Fruit fly (Drosophila melanogaster) whole organism, embryonic: ENCODE results near the gene ninaB.
A peak's percentile ranks its signal among the peaks of the same experiment; 100 is the strongest.

ENCODE experiments used
- B-H1 ChIP-seq: fragments of 200-800 bp; sonication (Bioruptor generic); IDR thresholded peaks from 3 replicates; pipeline ENCODE4 v1.3.6; 2022; ENCODE audit warnings: missing biosample characterization, missing genetic modification characterization
- CG10274 ChIP-seq: fragments of 200-800 bp; sonication (Bioruptor generic); optimal IDR thresholded peaks from 3 replicates; lab custom pipeline; 2017; ENCODE audit warnings: missing biosample characterization, mild to moderate bottlenecking, missing genetic modification characterization
- CG11723 ChIP-seq: fragments of 200-800 bp; sonication (Bioruptor generic); optimal IDR thresholded peaks from 2 replicates; lab custom pipeline; 2017; ENCODE audit warnings: missing biosample characterization, mild to moderate bottlenecking, missing genetic modification characterization
- CG12391 ChIP-seq: fragments of 200-800 bp; sonication (Bioruptor generic); optimal IDR thresholded peaks from 3 replicates; lab custom pipeline; 2018; ENCODE audit warnings: missing biosample characterization, mild to moderate bottlenecking, missing genetic modification characterization, moderate library complexity
- CG13775 ChIP-seq: fragments of 200-800 bp; sonication (Bioruptor generic); optimal IDR thresholded peaks from 3 replicates; lab custom pipeline; 2017; ENCODE audit warnings: missing biosample characterization, mild to moderate bottlenecking, missing genetic modification characterization
- CG14014 ChIP-seq: fragments of 200-800 bp; sonication (Bioruptor generic); IDR thresholded peaks from 2 replicates; pipeline ENCODE4 v1.3.6; 2022; ENCODE audit warnings: missing biosample characterization, missing genetic modification characterization
- CG15479 ChIP-seq: fragments of 200-800 bp; sonication (Bioruptor generic); optimal IDR thresholded peaks from 3 replicates; lab custom pipeline; 2019; ENCODE audit warnings: missing biosample characterization, mild to moderate bottlenecking, missing genetic modification characterization, moderate library complexity
- CG15601 ChIP-seq: fragments of 200-800 bp; sonication (Bioruptor generic); optimal IDR thresholded peaks from 3 replicates; lab custom pipeline; 2019; ENCODE audit warnings: missing biosample characterization, mild to moderate bottlenecking, missing genetic modification characterization, moderate library complexity
- CG17328 ChIP-seq: fragments of 200-800 bp; sonication (Bioruptor generic); IDR thresholded peaks from 2 replicates; pipeline ENCODE4 v1.3.6; 2022; ENCODE audit warnings: missing biosample characterization, missing genetic modification characterization
- CG18599 ChIP-seq: fragments of 200-800 bp; sonication (Bioruptor generic); optimal IDR thresholded peaks from 3 replicates; lab custom pipeline; 2017; ENCODE audit warnings: missing biosample characterization, missing genetic modification characterization, mild to moderate bottlenecking, moderate library complexity, missing genetic modification reagents
- CG2889 ChIP-seq: fragments of 200-800 bp; sonication (Bioruptor generic); IDR thresholded peaks from 3 replicates; pipeline ENCODE4 v1.3.6; 2022; ENCODE audit warnings: missing biosample characterization, missing genetic modification characterization
- CG30403 ChIP-seq: fragments of 200-800 bp; sonication (Bioruptor generic); optimal IDR thresholded peaks from 3 replicates; lab custom pipeline; 2016; ENCODE audit warnings: missing biosample characterization, missing genetic modification characterization
- CG3726 ChIP-seq: fragments of 200-800 bp; sonication (Bioruptor generic); IDR thresholded peaks from 3 replicates; pipeline ENCODE4, ENCODE4 v1.3.6; 2022; ENCODE audit warnings: missing biosample characterization, missing genetic modification characterization
- CG3838 ChIP-seq: fragments of 200-800 bp; sonication (Bioruptor generic); optimal IDR thresholded peaks from 3 replicates; lab custom pipeline; 2016; ENCODE audit warnings: missing biosample characterization, missing genetic modification characterization
- CG3995 ChIP-seq: fragments of 200-800 bp; sonication (Bioruptor generic); optimal IDR thresholded peaks from 3 replicates; lab custom pipeline; 2016; ENCODE audit warnings: missing biosample characterization, missing genetic modification characterization
- CG4360 ChIP-seq: fragments of 200-800 bp; sonication (Bioruptor generic); IDR thresholded peaks from 2 replicates; pipeline ENCODE4 v1.3.6; 2022; ENCODE audit warnings: missing biosample characterization, missing genetic modification characterization
- CG6175 ChIP-seq: fragments of 200-800 bp; sonication (Bioruptor generic); IDR thresholded peaks from 3 replicates; pipeline ENCODE4 v1.3.6; 2022; ENCODE audit warnings: missing biosample characterization, missing genetic modification characterization
- CG6813 ChIP-seq: fragments of 200-800 bp; sonication (Bioruptor generic); optimal IDR thresholded peaks from 2 replicates; lab custom pipeline; 2017; ENCODE audit warnings: missing biosample characterization, missing genetic modification characterization, mild to moderate bottlenecking, moderate library complexity, missing genetic modification reagents
- CG7357 ChIP-seq: fragments of 200-800 bp; sonication (Bioruptor generic); IDR thresholded peaks from 3 replicates; pipeline ENCODE4 v1.3.6; 2022; ENCODE audit warnings: missing biosample characterization, missing genetic modification characterization
- CG7786 ChIP-seq: fragments of 200-800 bp; sonication (Bioruptor generic); optimal IDR thresholded peaks from 2 replicates; lab custom pipeline; 2016; ENCODE audit warnings: missing biosample characterization, missing genetic modification characterization
- CG7839 ChIP-seq: fragments of 200-800 bp; sonication (Bioruptor generic); optimal IDR thresholded peaks from 3 replicates; lab custom pipeline; 2018; ENCODE audit warnings: missing biosample characterization, mild to moderate bottlenecking, missing genetic modification characterization, moderate library complexity
- CG8388 ChIP-seq: fragments of 200-800 bp; sonication (Bioruptor generic); optimal IDR thresholded peaks from 2 replicates; lab custom pipeline; 2019; ENCODE audit warnings: missing biosample characterization, mild to moderate bottlenecking, missing genetic modification characterization, moderate library complexity
- CG9609 ChIP-seq: fragments of 200-800 bp; sonication (Bioruptor generic); optimal IDR thresholded peaks from 3 replicates; lab custom pipeline; 2016; ENCODE audit warnings: missing biosample characterization, missing genetic modification characterization
- Hmx ChIP-seq: fragments of 200-800 bp; sonication (Bioruptor generic); optimal IDR thresholded peaks from 2 replicates; lab custom pipeline; 2016; ENCODE audit warnings: missing biosample characterization, missing genetic modification characterization
- Hr3 ChIP-seq: fragments of 200-800 bp; sonication (Bioruptor generic); optimal IDR thresholded peaks from 3 replicates; lab custom pipeline; 2016; ENCODE audit warnings: missing biosample characterization, missing genetic modification characterization
- Lim3 ChIP-seq: fragments of 200-800 bp; sonication (Bioruptor generic); IDR thresholded peaks from 2 replicates; pipeline ENCODE4 v1.3.6; 2022; ENCODE audit warnings: missing biosample characterization, missing genetic modification characterization
- Meics ChIP-seq: fragments of 200-800 bp; sonication (Bioruptor generic); optimal IDR thresholded peaks from 2 replicates; lab custom pipeline; 2017; ENCODE audit warnings: missing biosample characterization, mild to moderate bottlenecking, missing genetic modification characterization
- Myb ChIP-seq: fragments of 200-800 bp; sonication (Bioruptor generic); optimal IDR thresholded peaks from 2 replicates; lab custom pipeline; 2016; ENCODE audit warnings: missing biosample characterization, missing genetic modification characterization
- Nf-YC ChIP-seq: fragments of 200-800 bp; optimal IDR thresholded peaks from 3 replicates; lab custom pipeline; 2019; ENCODE audit warnings: missing biosample characterization, mild to moderate bottlenecking, missing genetic modification characterization, moderate library complexity
- NfI ChIP-seq: fragments of 200-800 bp; sonication (Bioruptor generic); optimal IDR thresholded peaks from 3 replicates; lab custom pipeline; 2018; ENCODE audit warnings: missing biosample characterization, mild to moderate bottlenecking, missing genetic modification characterization, moderate library complexity
- Rx ChIP-seq: fragments of 200-800 bp; sonication (Bioruptor generic); IDR thresholded peaks from 2 replicates; pipeline ENCODE4 v1.3.6; 2022; ENCODE audit warnings: missing biosample characterization, missing genetic modification characterization
- aop ChIP-seq: fragments of 200-800 bp; sonication (Bioruptor generic); IDR thresholded peaks from 2 replicates; pipeline ENCODE4 v1.3.6; 2022; ENCODE audit warnings: missing biosample characterization, missing genetic modification characterization
- br ChIP-seq: fragments of >200 bp; optimal IDR thresholded peaks from 2 replicates; lab custom pipeline; 2017
- cato ChIP-seq: fragments of 200-800 bp; sonication (Bioruptor generic); optimal IDR thresholded peaks from 2 replicates; lab custom pipeline; 2016; ENCODE audit warnings: missing biosample characterization, missing genetic modification characterization, borderline replicate concordance
- eve ChIP-seq, 2 experiments: fragments of >200 bp; optimal IDR thresholded peaks; 2 replicates each; lab custom pipeline; 2017; ENCODE audit warnings: missing biosample characterization in 2 of 2, missing genetic modification characterization in 2 of 2
- ftz-f1 ChIP-seq: fragments of 200-800 bp; sonication (Bioruptor generic); optimal IDR thresholded peaks from 2 replicates; lab custom pipeline; 2016; ENCODE audit warnings: missing biosample characterization, missing genetic modification characterization
- jigr1 ChIP-seq: fragments of 200-800 bp; sonication (Bioruptor generic); IDR thresholded peaks from 3 replicates; pipeline ENCODE4 v1.3.6; 2022; ENCODE audit warnings: missing biosample characterization, missing genetic modification characterization
- lola ChIP-seq, 3 experiments: fragments of >200 bp in 2 of 3; fragments of 200-800 bp in 1 of 3; sonication (Bioruptor generic) in 1 of 3; optimal IDR thresholded peaks; 2 replicates each; lab custom pipeline; 2017 to 2019; ENCODE audit warnings: missing biosample characterization in 3 of 3, missing genetic modification characterization in 3 of 3, mild to moderate bottlenecking in 1 of 3, moderate library complexity in 1 of 3
- maf-S ChIP-seq: fragments of 200-800 bp; sonication (Bioruptor generic); optimal IDR thresholded peaks from 2 replicates; lab custom pipeline; 2016; ENCODE audit warnings: missing biosample characterization, missing genetic modification characterization
- nerfin-2 ChIP-seq: fragments of 200-800 bp; sonication (Bioruptor generic); IDR thresholded peaks from 2 replicates; pipeline ENCODE4 v1.3.6; 2022; ENCODE audit warnings: missing biosample characterization, missing genetic modification characterization; ENCODE audit not compliant: partially characterized antibody
- oc ChIP-seq: fragments of 200-800 bp; sonication (Bioruptor generic); optimal IDR thresholded peaks from 2 replicates; lab custom pipeline; 2018; ENCODE audit warnings: missing biosample characterization, mild to moderate bottlenecking, missing genetic modification characterization, moderate library complexity
- rib ChIP-seq: fragments of 200-800 bp; sonication (Bioruptor generic); IDR thresholded peaks from 2 replicates; pipeline ENCODE4 v1.3.6; 2022; ENCODE audit warnings: missing biosample characterization, missing genetic modification characterization
- salm ChIP-seq: fragments of 200-800 bp; sonication (Bioruptor generic); optimal IDR thresholded peaks from 2 replicates; lab custom pipeline; 2018; ENCODE audit warnings: missing biosample characterization, mild to moderate bottlenecking, missing genetic modification characterization
- so ChIP-seq: fragments of 200-800 bp; sonication (Bioruptor generic); IDR thresholded peaks from 3 replicates; pipeline ENCODE4 v1.3.6; 2022; ENCODE audit warnings: missing biosample characterization, missing genetic modification characterization
- sug ChIP-seq: fragments of 200-800 bp; optimal IDR thresholded peaks from 2 replicates; lab custom pipeline; 2019; ENCODE audit warnings: missing biosample characterization, mild to moderate bottlenecking, missing genetic modification characterization, moderate library complexity
- toy ChIP-seq: fragments of 200-800 bp; sonication (Bioruptor generic); IDR thresholded peaks from 2 replicates; pipeline ENCODE4 v1.3.6; 2022; ENCODE audit warnings: missing biosample characterization, missing genetic modification characterization
- twi ChIP-seq: fragments of 200-800 bp; optimal IDR thresholded peaks from 2 replicates; lab custom pipeline; 2019; ENCODE audit warnings: missing biosample characterization, mild to moderate bottlenecking, missing genetic modification characterization, moderate library complexity
- wdn ChIP-seq: fragments of 200-800 bp; sonication (Bioruptor generic); IDR thresholded peaks from 2 replicates; pipeline ENCODE4 v1.3.6; 2022; ENCODE audit warnings: missing biosample characterization, missing genetic modification characterization
- wor ChIP-seq: fragments of 200-800 bp; sonication (Bioruptor generic); IDR thresholded peaks from 2 replicates; pipeline ENCODE4 v1.3.6; 2022; ENCODE audit warnings: missing biosample characterization, missing genetic modification characterization

The ninaB gene

dm6 chr3R:13676137-13677086 is 24.0 kb upstream of the ninaB start, which contains the start of the genes Lkb1 and CG9588 (continued):
- TF ChIP-seq CG7357 (GFP tag; lab: Robert Waterston, UW) (peak; percentile 72; the same call in 1 of the 3 replicates), CG30403 (peak; percentile 37), CG11723 (GFP tag; lab: Kevin White, UChicago) (peak; percentile 3), B-H1 (peak; percentile 66), CG12391 (tag; lab: Kevin White, UChicago) (peak; percentile 23), CG15601 (tag; lab: Kevin White, UChicago) (no peak), CG7839 (peak; percentile 39), oc (tag; lab: Kevin White, UChicago) (no peak), Rx (GFP tag; lab: Robert Waterston, UW) (peak; percentile 87), Lim3 (GFP tag; lab: Robert Waterston, UW) (no peak), CG17328 (GFP tag; lab: Robert Waterston, UW) (peak; percentile 83), salm (tag; lab: Kevin White, UChicago) (no peak), jigr1 (GFP tag; lab: Robert Waterston, UW) (peak; percentile 79), CG15479 (GFP tag; lab: Kevin White, UChicago) (no peak), eve (GFP tag; optimal IDR thresholded peaks at IDR 0.05; lab: Kevin White, UChicago) (no peak), lola (GFP tag; optimal IDR thresholded peaks at IDR 0.05; lab: Kevin White, UChicago) (peak in 1 of 3 experiments; percentile 20), CG9609 (GFP tag; lab: Kevin White, UChicago) (peak; percentile 66), CG3838 (GFP tag; lab: Kevin White, UChicago) (peak; percentile 1), Nf-YC (no peak), Hmx (GFP tag; lab: Kevin White, UChicago) (no peak), ftz-f1 (GFP tag; lab: Kevin White, UChicago) (no peak), sug (no peak), Myb (GFP tag; lab: Kevin White, UChicago) (peak; percentile 52), aop (GFP tag; lab: Robert Waterston, UW) (no peak), CG3726 (GFP tag; lab: Robert Waterston, UW) (peak; percentile 64; the same call in 1 of the 3 replicates), CG10274 (GFP tag; lab: Kevin White, UChicago) (no peak), toy (peak; percentile 52; the same call in 1 of the 2 replicates), CG13775 (GFP tag; lab: Kevin White, UChicago) (peak; percentile 38), maf-S (peak; percentile 26), rib (GFP tag; lab: Robert Waterston, UW) (no peak), wor (GFP tag; lab: Robert Waterston, UW) (peak; percentile 41; the same call in 1 of the 2 replicates), Hr3 (GFP tag; lab: Kevin White, UChicago) (no peak), CG6813 (GFP tag; lab: Kevin White, UChicago) (no peak), CG2889 (GFP tag; lab: Robert Waterston, UW) (peak; percentile 77), CG3995 (GFP tag; lab: Kevin White, UChicago) (no peak), cato (GFP tag; lab: Kevin White, UChicago) (no peak), CG14014 (GFP tag; lab: Robert Waterston, UW) (peak; percentile 72), CG6175 (GFP tag; lab: Robert Waterston, UW) (peak; percentile 57; the same call in 1 of the 3 replicates), NfI (GFP tag; lab: Kevin White, UChicago) (peak; percentile 38), CG7786 (GFP tag; lab: Kevin White, UChicago) (peak; percentile 70), CG18599 (GFP tag; lab: Kevin White, UChicago) (peak; percentile 53), nerfin-2 (GFP tag; lab: Robert Waterston, UW) (no peak), Meics (GFP tag; lab: Kevin White, UChicago) (peak; percentile 41), so (peak; percentile 72; the same call in 2 of the 3 replicates), br (lab: Kevin White, UChicago) (no peak), twi (tag; lab: Kevin White, UChicago) (no peak), CG4360 (GFP tag; lab: Robert Waterston, UW) (peak; percentile 95), wdn (GFP tag; lab: Robert Waterston, UW) (peak; percentile 67), CG8388 (peak; percentile 31)
